Fruit fly (Drosophila melanogaster) whole organism, embryonic: ENCODE results near the gene CG6766.
A peak's percentile ranks its signal among the peaks of the same experiment; 100 is the strongest.

ENCODE experiments used
- Abd-B ChIP-seq: fragments of 200-800 bp; sonication (Bioruptor generic); optimal IDR thresholded peaks from 2 replicates; lab custom pipeline; 2018; ENCODE audit warnings: missing biosample characterization, mild to moderate bottlenecking, missing genetic modification characterization, moderate library complexity
- Adf1 ChIP-seq: fragments of 200-800 bp; sonication (Bioruptor generic); IDR thresholded peaks from 2 replicates; pipeline ENCODE4 v1.3.6; 2022; ENCODE audit warnings: missing biosample characterization, missing genetic modification characterization
- BtbVII ChIP-seq: fragments of 200-800 bp; sonication (Bioruptor generic); optimal IDR thresholded peaks from 3 replicates; lab custom pipeline; 2017; ENCODE audit warnings: missing biosample characterization, mild to moderate bottlenecking, missing genetic modification characterization
- CG10209 ChIP-seq: fragments of 200-800 bp; sonication (Bioruptor generic); optimal IDR thresholded peaks from 3 replicates; lab custom pipeline; 2017; ENCODE audit warnings: missing biosample characterization, mild to moderate bottlenecking, missing genetic modification characterization, missing genetic modification reagents
- CG11723 ChIP-seq: fragments of 200-800 bp; sonication (Bioruptor generic); optimal IDR thresholded peaks from 2 replicates; lab custom pipeline; 2017; ENCODE audit warnings: missing biosample characterization, mild to moderate bottlenecking, missing genetic modification characterization
- CG12299 ChIP-seq: fragments of 200-800 bp; sonication (Bioruptor generic); optimal IDR thresholded peaks from 2 replicates; lab custom pipeline; 2018; ENCODE audit warnings: missing biosample characterization, mild to moderate bottlenecking, missing genetic modification characterization
- CG12744 ChIP-seq: fragments of 200-800 bp; sonication (Bioruptor generic); optimal IDR thresholded peaks from 2 replicates; lab custom pipeline; 2016; ENCODE audit warnings: missing biosample characterization, missing genetic modification characterization
- CG12942 ChIP-seq: fragments of 200-800 bp; sonication (Bioruptor generic); optimal IDR thresholded peaks from 3 replicates; lab custom pipeline; 2016; ENCODE audit warnings: missing biosample characterization, missing genetic modification characterization
- CG15073 ChIP-seq: fragments of 200-800 bp; sonication (Bioruptor generic); optimal IDR thresholded peaks from 2 replicates; lab custom pipeline; 2016; ENCODE audit warnings: missing biosample characterization, missing genetic modification characterization
- CG16813 ChIP-seq: fragments of 200-800 bp; sonication (Bioruptor generic); IDR thresholded peaks from 3 replicates; pipeline ENCODE4 v1.3.6; 2022; ENCODE audit warnings: missing biosample characterization, missing genetic modification characterization; ENCODE audit not compliant: partially characterized antibody
- CG16863 ChIP-seq: fragments of 200-800 bp; sonication (Bioruptor generic); optimal IDR thresholded peaks from 3 replicates; lab custom pipeline; 2016; ENCODE audit warnings: missing biosample characterization, missing genetic modification characterization
- CG17328 ChIP-seq: fragments of 200-800 bp; sonication (Bioruptor generic); IDR thresholded peaks from 2 replicates; pipeline ENCODE4 v1.3.6; 2022; ENCODE audit warnings: missing biosample characterization, missing genetic modification characterization
- CG17361 ChIP-seq: fragments of 200-800 bp; sonication (Bioruptor generic); IDR thresholded peaks from 3 replicates; pipeline ENCODE4 v1.3.6; 2022; ENCODE audit warnings: missing biosample characterization, missing genetic modification characterization
- CG17802 ChIP-seq: fragments of 200-800 bp; sonication (Bioruptor generic); optimal IDR thresholded peaks from 2 replicates; lab custom pipeline; 2018; ENCODE audit warnings: missing biosample characterization, mild to moderate bottlenecking, missing genetic modification characterization, moderate library complexity
- CG18476 ChIP-seq: fragments of 200-800 bp; sonication (Bioruptor generic); optimal IDR thresholded peaks from 2 replicates; lab custom pipeline; 2016; ENCODE audit warnings: missing biosample characterization, mild to moderate bottlenecking, missing genetic modification characterization
- CG2889 ChIP-seq: fragments of 200-800 bp; sonication (Bioruptor generic); IDR thresholded peaks from 3 replicates; pipeline ENCODE4 v1.3.6; 2022; ENCODE audit warnings: missing biosample characterization, missing genetic modification characterization
- CG31224 ChIP-seq: fragments of 200-800 bp; sonication (Bioruptor generic); IDR thresholded peaks from 2 replicates; pipeline ENCODE4 v1.3.6; 2022; ENCODE audit warnings: missing biosample characterization, missing genetic modification characterization
- CG32532 ChIP-seq: fragments of 200-800 bp; sonication (Bioruptor generic); IDR thresholded peaks from 2 replicates; pipeline ENCODE4 v1.3.6; 2022; ENCODE audit warnings: missing biosample characterization, missing genetic modification characterization
- CG33213 ChIP-seq: fragments of 200-800 bp; sonication (Bioruptor generic); optimal IDR thresholded peaks from 3 replicates; lab custom pipeline; 2016; ENCODE audit warnings: missing biosample characterization, missing genetic modification characterization
- CG3407 ChIP-seq: fragments of 200-800 bp; sonication (Bioruptor generic); optimal IDR thresholded peaks from 2 replicates; lab custom pipeline; 2018; ENCODE audit warnings: missing biosample characterization, mild to moderate bottlenecking, missing genetic modification characterization
- CG5180 ChIP-seq: fragments of 200-800 bp; sonication (Bioruptor generic); optimal IDR thresholded peaks from 3 replicates; lab custom pipeline; 2017; ENCODE audit warnings: missing biosample characterization, missing genetic modification characterization, mild to moderate bottlenecking, moderate library complexity, missing genetic modification reagents
- CG6254 ChIP-seq: fragments of 200-800 bp; sonication (Bioruptor generic); optimal IDR thresholded peaks from 3 replicates; lab custom pipeline; 2017; ENCODE audit warnings: mild to moderate bottlenecking, missing biosample characterization, missing genetic modification reagents, missing genetic modification characterization
- CG7556 ChIP-seq: fragments of 200-800 bp; sonication (Bioruptor generic); optimal IDR thresholded peaks from 2 replicates; lab custom pipeline; 2017; ENCODE audit warnings: missing biosample characterization, mild to moderate bottlenecking, missing genetic modification characterization
- CG7745 ChIP-seq: fragments of 200-800 bp; sonication (Bioruptor generic); optimal IDR thresholded peaks from 2 replicates; lab custom pipeline; 2018; ENCODE audit warnings: missing biosample characterization, mild to moderate bottlenecking, missing genetic modification characterization, moderate library complexity
- CG8765 ChIP-seq: fragments of 200-800 bp; sonication (Bioruptor generic); IDR thresholded peaks from 2 replicates; pipeline ENCODE4 v1.3.6; 2022; ENCODE audit warnings: missing biosample characterization, missing genetic modification characterization
- CG9797 ChIP-seq: fragments of 200-800 bp; sonication (Bioruptor generic); optimal IDR thresholded peaks from 3 replicates; lab custom pipeline; 2018; ENCODE audit warnings: missing biosample characterization, mild to moderate bottlenecking, missing genetic modification characterization
- CG9932 ChIP-seq: fragments of 200-800 bp; sonication (Bioruptor generic); IDR thresholded peaks from 2 replicates; pipeline ENCODE4 v1.3.6; 2022; ENCODE audit warnings: missing biosample characterization, missing genetic modification characterization
- Chrac-16 ChIP-seq: fragments of 200-800 bp; sonication (Bioruptor generic); optimal IDR thresholded peaks from 3 replicates; lab custom pipeline; 2016; ENCODE audit warnings: missing biosample characterization, missing genetic modification characterization
- CoRest ChIP-seq: fragments of 200-800 bp; sonication (Bioruptor generic); optimal IDR thresholded peaks from 3 replicates; lab custom pipeline; 2018; ENCODE audit warnings: missing biosample characterization, mild to moderate bottlenecking, missing genetic modification characterization, moderate library complexity
- CrebB ChIP-seq: fragments of 200-800 bp; sonication (Bioruptor generic); optimal IDR thresholded peaks from 3 replicates; lab custom pipeline; 2018; ENCODE audit warnings: missing biosample characterization, mild to moderate bottlenecking, missing genetic modification characterization
- D19A ChIP-seq: fragments of 200-800 bp; optimal IDR thresholded peaks from 3 replicates; lab custom pipeline; 2019; ENCODE audit warnings: missing biosample characterization, mild to moderate bottlenecking, missing genetic modification characterization, moderate library complexity
- Dfd ChIP-seq, 2 experiments: fragments of >200 bp; optimal IDR thresholded peaks; 2 replicates each; lab custom pipeline; 2017; ENCODE audit warnings: missing biosample characterization in 2 of 2, missing genetic modification characterization in 2 of 2
- NFAT ChIP-seq: fragments of 200-800 bp; sonication (Bioruptor generic); IDR thresholded peaks from 2 replicates; pipeline ENCODE4 v1.3.6; 2022; ENCODE audit warnings: missing biosample characterization, missing genetic modification characterization
- Sry-δ ChIP-seq: fragments of 200-800 bp; sonication (Bioruptor generic); optimal IDR thresholded peaks from 2 replicates; lab custom pipeline; 2016; ENCODE audit warnings: missing biosample characterization, missing genetic modification characterization
- abd-A ChIP-seq: fragments of 200-800 bp; sonication (Bioruptor generic); optimal IDR thresholded peaks from 3 replicates; lab custom pipeline; 2019; ENCODE audit warnings: missing biosample characterization, mild to moderate bottlenecking, missing genetic modification characterization, moderate library complexity
- ash1 ChIP-seq: fragments of 200-800 bp; sonication (Bioruptor generic); optimal IDR thresholded peaks from 2 replicates; lab custom pipeline; 2018; ENCODE audit warnings: missing biosample characterization, mild to moderate bottlenecking, missing genetic modification characterization
- bab2 ChIP-seq: fragments of 200-800 bp; sonication (Bioruptor generic); optimal IDR thresholded peaks from 2 replicates; lab custom pipeline; 2016; ENCODE audit warnings: missing biosample characterization, missing genetic modification characterization
- bowl ChIP-seq: fragments of 200-800 bp; sonication (Bioruptor generic); IDR thresholded peaks from 2 replicates; pipeline ENCODE4 v1.3.6; 2022; ENCODE audit warnings: missing biosample characterization, missing genetic modification characterization
- corto ChIP-seq: fragments of 200-800 bp; sonication (Bioruptor generic); optimal IDR thresholded peaks from 2 replicates; lab custom pipeline; 2016; ENCODE audit warnings: missing biosample characterization, mild to moderate bottlenecking, missing genetic modification characterization, moderate library complexity
- grn ChIP-seq: fragments of 200-800 bp; sonication (Bioruptor generic); optimal IDR thresholded peaks from 3 replicates; lab custom pipeline; 2017; ENCODE audit warnings: missing biosample characterization, missing genetic modification characterization
- inv ChIP-seq: fragments of 200-800 bp; sonication (Bioruptor generic); IDR thresholded peaks from 2 replicates; pipeline ENCODE4 v1.3.6; 2022; ENCODE audit warnings: missing biosample characterization, missing genetic modification characterization; ENCODE audit not compliant: partially characterized antibody
- odd ChIP-seq: fragments of 200-800 bp; sonication (Bioruptor generic); optimal IDR thresholded peaks from 2 replicates; lab custom pipeline; 2017; ENCODE audit warnings: missing biosample characterization, mild to moderate bottlenecking, missing genetic modification characterization
- psq ChIP-seq: fragments of 200-800 bp; sonication (Bioruptor generic); optimal IDR thresholded peaks from 2 replicates; lab custom pipeline; 2017; ENCODE audit warnings: missing biosample characterization, missing genetic modification characterization
- pzg ChIP-seq: fragments of 200-800 bp; sonication (Bioruptor generic); optimal IDR thresholded peaks from 3 replicates; lab custom pipeline; 2018; ENCODE audit warnings: missing biosample characterization, mild to moderate bottlenecking, missing genetic modification characterization, moderate library complexity
- repo ChIP-seq: fragments of 200-800 bp; sonication (Bioruptor generic); optimal IDR thresholded peaks from 2 replicates; lab custom pipeline; 2016; ENCODE audit warnings: missing biosample characterization, missing genetic modification characterization
- sim ChIP-seq: fragments of 200-800 bp; sonication (Bioruptor generic); IDR thresholded peaks from 2 replicates; pipeline ENCODE4 v1.3.6; 2022; ENCODE audit warnings: missing biosample characterization, missing genetic modification characterization
- sna ChIP-seq: fragments of 200-800 bp; sonication (Bioruptor generic); IDR thresholded peaks from 2 replicates; pipeline ENCODE4 v1.3.6; 2022; ENCODE audit warnings: missing biosample characterization, missing genetic modification characterization; ENCODE audit not compliant: partially characterized antibody
- usp ChIP-seq: fragments of >200 bp; optimal IDR thresholded peaks from 2 replicates; lab custom pipeline; 2017; ENCODE audit warnings: missing biosample characterization, missing genetic modification characterization
- wek ChIP-seq: fragments of 200-800 bp; sonication (Bioruptor generic); optimal IDR thresholded peaks from 3 replicates; lab custom pipeline; 2018; ENCODE audit warnings: missing biosample characterization, mild to moderate bottlenecking, missing genetic modification characterization, moderate library complexity

The CG6766 gene

dm6 chr2L:12011682-12012655, 28.5 kb downstream of the CG6766 start (continued):
- TF ChIP-seq Abd-B (GFP tag; lab: Kevin White, UChicago) (peak; percentile 56), wek (GFP tag; lab: Kevin White, UChicago) (peak; percentile 69), CoRest (tag; lab: Kevin White, UChicago) (peak; percentile 58), CG17328 (GFP tag; lab: Robert Waterston, UW) (no peak), CG16813 (GFP tag; lab: Robert Waterston, UW) (no peak), bowl (no peak), CG8765 (no peak), CG7556 (peak; percentile 81), CrebB (tag; lab: Kevin White, UChicago) (peak; percentile 72), BtbVII (GFP tag; lab: Kevin White, UChicago) (peak; percentile 19), CG6254 (peak; percentile 59), pzg (GFP tag; lab: Kevin White, UChicago) (peak; percentile 67), CG10209 (GFP tag; lab: Kevin White, UChicago) (peak; percentile 67), sim (GFP tag; lab: Robert Waterston, UW) (no peak), corto (GFP tag; lab: Kevin White, UChicago) (no peak), CG31224 (GFP tag; lab: Robert Waterston, UW) (no peak), CG11723 (GFP tag; lab: Kevin White, UChicago) (peak; percentile 60), CG2889 (GFP tag; lab: Robert Waterston, UW) (no peak), CG15073 (no peak), usp (GFP tag; lab: Kevin White, UChicago) (no peak), NFAT (GFP tag; lab: Robert Waterston, UW) (no peak), repo (GFP tag; lab: Kevin White, UChicago) (peak; percentile 77), CG18476 (GFP tag; lab: Kevin White, UChicago) (no peak), sna (no peak), CG9932 (GFP tag; lab: Robert Waterston, UW) (no peak), CG32532 (GFP tag; lab: Robert Waterston, UW) (no peak), CG3407 (peak; percentile 51), inv (GFP tag; lab: Robert Waterston, UW) (no peak), CG12942 (GFP tag; lab: Kevin White, UChicago) (peak; percentile 26), CG12299 (tag; lab: Kevin White, UChicago) (peak; percentile 40), odd (GFP tag; lab: Kevin White, UChicago) (peak; percentile 20), Dfd (GFP tag; optimal IDR thresholded peaks at IDR 0.05; lab: Kevin White, UChicago) (no peak), bab2 (peak; percentile 62), D19A (tag; lab: Kevin White, UChicago) (peak; percentile 67), CG12744 (GFP tag; lab: Kevin White, UChicago) (peak; percentile 63), CG17802 (tag; lab: Kevin White, UChicago) (no peak), ash1 (GFP tag; lab: Kevin White, UChicago) (peak; percentile 83), CG17361 (GFP tag; lab: Robert Waterston, UW) (no peak), psq (GFP tag; lab: Kevin White, UChicago) (no peak), abd-A (tag; lab: Kevin White, UChicago) (peak; percentile 100), Chrac-16 (GFP tag; lab: Kevin White, UChicago) (peak; percentile 64), CG7745 (peak; percentile 43), CG16863 (peak; percentile 68), Adf1 (GFP tag; lab: Robert Waterston, UW) (no peak), CG5180 (GFP tag; lab: Kevin White, UChicago) (peak; percentile 91), CG9797 (GFP tag; lab: Kevin White, UChicago) (peak; percentile 22), grn (GFP tag; lab: Kevin White, UChicago) (no peak), CG33213 (GFP tag; lab: Kevin White, UChicago) (peak; percentile 91), Sry-δ (GFP tag; lab: Kevin White, UChicago) (peak; percentile 49)
